Worm (Caenorhabditis elegans): ENCODE measurements around the gene F58E6.13.

F58E6.13 gene

ce11 chrV:9756242-9756641 lies 11.2 kb downstream of the F58E6.13 start, which contains the start of gene hrg-3:
hrg-3 (plus strand) TSS chrV:9756468.
- peak; percentile 72 for TF ChIP-seq nhr-80 (tag; optimal IDR thresholded peaks at IDR 0.05)
- TF ChIP-seq unc-62 (GFP tag; optimal IDR thresholded peaks at IDR 0.05) = peak; percentile 18
- no peak for TF ChIP-seq mel-28 (tag; optimal IDR thresholded peaks at IDR 0.05; ENCODE audit: borderline replicate concordance)

ce11 chrV:9757884-9758283 lies 12.8 kb downstream of the F58E6.13 start, which contains the start of gene F58E6.11:
F58E6.11 (minus strand) TSS chrV:9757984.
- no peak for TF ChIP-seq ceh-100 (GFP tag; IDR thresholded peaks at IDR 0.05)
- no peak for TF ChIP-seq hrde-1 (tag; optimal IDR thresholded peaks at IDR 0.05; ENCODE audit: borderline replicate concordance)
- no peak for TF ChIP-seq nfya-1 (tag; optimal IDR thresholded peaks at IDR 0.05; ENCODE audit: borderline replicate concordance, insufficient read depth)
- TF ChIP-seq nhr-80 (tag; optimal IDR thresholded peaks at IDR 0.05) = no peak

- TF ChIP-seq tbx-9 (tag; optimal IDR thresholded peaks at IDR 0.05; ENCODE audit: borderline replicate concordance) (no peak), ceh-58 (GFP tag; IDR thresholded peaks at IDR 0.05) (no peak), ekl-4 (GFP tag; IDR thresholded peaks at IDR 0.05) (no peak), sdz-38 (tag; optimal IDR thresholded peaks at IDR 0.05) (no peak), athp-1 (tag; optimal IDR thresholded peaks at IDR 0.05) (no peak), akir-1 (GFP tag; optimal IDR thresholded peaks at IDR 0.05) (no peak), tbp1 (GFP tag; optimal IDR thresholded peaks at IDR 0.05) (no peak), B0336.3 (GFP tag; IDR thresholded peaks at IDR 0.05) (no peak), dpff-1 (tag; optimal IDR thresholded peaks at IDR 0.05) (no peak), madf-6 (GFP tag; IDR thresholded peaks at IDR 0.05) (no peak), ztf-22 (GFP tag; optimal IDR thresholded peaks at IDR 0.05) (no peak), hrde-1 (tag; optimal IDR thresholded peaks at IDR 0.05; ENCODE audit: borderline replicate concordance) (no peak), ztf-25 (GFP tag; IDR thresholded peaks at IDR 0.05) (no peak), egl-18 (GFP tag; IDR thresholded peaks at IDR 0.05) (no peak), T07F8.4 (tag; optimal IDR thresholded peaks at IDR 0.05) (no peak), lsl-1 (GFP tag; optimal IDR thresholded peaks at IDR 0.05) (no peak), cebp-1 (GFP tag; IDR thresholded peaks at IDR 0.05) (no peak), cebp-1 (tag; optimal IDR thresholded peaks at IDR 0.05) (no peak)
These were observed 13.4 kb downstream of the F58E6.13 start for ce11 chrV:9758437-9758836.

- TF ChIP-seq unc-130 (GFP tag; optimal IDR thresholded peaks at IDR 0.05) (no peak), K12H6.12 (tag; optimal IDR thresholded peaks at IDR 0.05) (no peak), K11D2.4 (GFP tag; IDR thresholded peaks at IDR 0.05) (no peak), F57A8.1 (GFP tag; optimal IDR thresholded peaks at IDR 0.05) (no peak), F52B5.7 (tag; optimal IDR thresholded peaks at IDR 0.05) (no peak), gei-17 (GFP tag; optimal IDR thresholded peaks at IDR 0.05) (no peak), nhr-27 (tag; optimal IDR thresholded peaks at IDR 0.05) (no peak), attf-3 (GFP tag; conservative IDR thresholded peaks at IDR 0.05) (no peak), F23B12.7 (tag; optimal IDR thresholded peaks at IDR 0.05; ENCODE audit: insufficient read depth) (no peak), lin-40 (tag; optimal IDR thresholded peaks at IDR 0.05) (no peak)
These were observed 18.7 kb downstream of the F58E6.13 start for ce11 chrV:9763759-9764158.

- TF ChIP-seq lsl-1 (GFP tag; optimal IDR thresholded peaks at IDR 0.05) (no peak), egrh-3 (GFP tag; IDR thresholded peaks at IDR 0.05) (no peak), ceh-58 (GFP tag; IDR thresholded peaks at IDR 0.05) (no peak), sdz-38 (tag; optimal IDR thresholded peaks at IDR 0.05) (no peak), repo-1 (tag; optimal IDR thresholded peaks at IDR 0.05) (no peak), F22D6.2 (tag; optimal IDR thresholded peaks at IDR 0.05) (no peak), sptf-2 (GFP tag; optimal IDR thresholded peaks at IDR 0.05) (no peak), F49E8.2 (tag; optimal IDR thresholded peaks at IDR 0.05; ENCODE audit: insufficient read depth) (no peak), hrde-1 (tag; optimal IDR thresholded peaks at IDR 0.05; ENCODE audit: borderline replicate concordance) (no peak), F55B11.4 (tag; optimal IDR thresholded peaks at IDR 0.05; ENCODE audit: borderline replicate concordance, insufficient read depth) (no peak), ekl-4 (GFP tag; IDR thresholded peaks at IDR 0.05) (no peak), efl-1 (GFP tag; optimal IDR thresholded peaks at IDR 0.05) (no peak)
These were observed 19.5 kb downstream of the F58E6.13 start for ce11 chrV:9764552-9764951.

All from whole organism, young adult.